Worm (Caenorhabditis elegans): ENCODE data around the gene F44E2.9.

Gene F44E2.9

ce11 chrIII:8866983-8867842 is 16.9 kb upstream of the F44E2.9 start:
- TF ChIP-seq fos-1 (tag; optimal IDR thresholded peaks at IDR 0.05), result no peak
- TF ChIP-seq ceh-9 (tag; optimal IDR thresholded peaks at IDR 0.05), result no peak
- peak; percentile 53 for TF ChIP-seq ceh-28 (tag; optimal IDR thresholded peaks at IDR 0.05)
- no peak for TF ChIP-seq zag-1 (tag; optimal IDR thresholded peaks at IDR 0.05)
- TF ChIP-seq mdl-1 (tag; optimal IDR thresholded peaks at IDR 0.05), result no peak
- TF ChIP-seq aly-2 (tag; optimal IDR thresholded peaks at IDR 0.05), result no peak
- TF ChIP-seq nhr-28 (tag; optimal IDR thresholded peaks at IDR 0.05), result no peak
- TF ChIP-seq lsy-12 (tag; optimal IDR thresholded peaks at IDR 0.05), result peak; percentile 20
- TF ChIP-seq jun-1 (tag; optimal IDR thresholded peaks at IDR 0.05), result peak; percentile 49
- TF ChIP-seq elt-1 (tag; optimal IDR thresholded peaks at IDR 0.05), result no peak
- TF ChIP-seq pha-4 (tag; optimal IDR thresholded peaks at IDR 0.05), result peak; percentile 42
- TF ChIP-seq nhr-25 (tag; optimal IDR thresholded peaks at IDR 0.05), result peak; percentile 69
- TF ChIP-seq elt-3 (tag; optimal IDR thresholded peaks at IDR 0.05), result no peak
- TF ChIP-seq egl-5 (tag; optimal IDR thresholded peaks at IDR 0.05), result peak; percentile 7
- no peak for TF ChIP-seq fkh-2 (tag; optimal IDR thresholded peaks at IDR 0.05)
- no peak for TF ChIP-seq skn-1 (tag; optimal IDR thresholded peaks at IDR 0.05)
- TF ChIP-seq lin-15B (tag; optimal IDR thresholded peaks at IDR 0.05), result no peak
- no peak for TF ChIP-seq ceh-82 (tag; optimal IDR thresholded peaks at IDR 0.05)
- no peak for TF ChIP-seq R02D3.7 (tag; optimal IDR thresholded peaks at IDR 0.05)
- no peak for TF ChIP-seq nhr-67 (tag; optimal IDR thresholded peaks at IDR 0.05)
- TF ChIP-seq hmg-11 (tag; optimal IDR thresholded peaks at IDR 0.05), result no peak
- no peak for TF ChIP-seq fkh-10 (GFP tag; optimal IDR thresholded peaks at IDR 0.05)
- TF ChIP-seq elt-2 (tag; optimal IDR thresholded peaks at IDR 0.05), result peak; percentile 50
- peak; percentile 30 for TF ChIP-seq pqm-1 (tag; optimal IDR thresholded peaks at IDR 0.05)
- TF ChIP-seq ama-1 (optimal IDR thresholded peaks at IDR 0.05), result peak; percentile 56
- no peak for TF ChIP-seq nhr-43 (tag; optimal IDR thresholded peaks at IDR 0.05; ENCODE audit: poor library complexity, severe bottlenecking)
- no peak for TF ChIP-seq tbx-2 (tag; optimal IDR thresholded peaks at IDR 0.05)
- TF ChIP-seq unc-62 (GFP tag; optimal IDR thresholded peaks at IDR 0.05), result no peak
- TF ChIP-seq egl-27 (tag; optimal IDR thresholded peaks at IDR 0.05), result no peak
- TF ChIP-seq nhr-12 (tag; optimal IDR thresholded peaks at IDR 0.05), result no peak
- no peak for TF ChIP-seq eor-1 (tag; optimal IDR thresholded peaks at IDR 0.05)
- no peak for TF ChIP-seq sea-2 (GFP tag; optimal IDR thresholded peaks at IDR 0.05)
- TF ChIP-seq nhr-11 (tag; optimal IDR thresholded peaks at IDR 0.05), result no peak
- TF ChIP-seq nhr-23 (tag; optimal IDR thresholded peaks at IDR 0.05), result peak; percentile 20
- TF ChIP-seq ztf-11 (tag; optimal IDR thresholded peaks at IDR 0.05), result no peak
- peak; percentile 2 for TF ChIP-seq lin-39 (tag; optimal IDR thresholded peaks at IDR 0.05)
- TF ChIP-seq nhr-76 (tag; optimal IDR thresholded peaks at IDR 0.05), result no peak
- no peak for TF ChIP-seq mml-1 (tag; optimal IDR thresholded peaks at IDR 0.05)
- no peak for TF ChIP-seq unc-39 (tag; optimal IDR thresholded peaks at IDR 0.05)
- TF ChIP-seq ceh-16 (tag; optimal IDR thresholded peaks at IDR 0.05), result no peak
- peak; percentile 40 for TF ChIP-seq nfya-1 (tag; optimal IDR thresholded peaks at IDR 0.05; ENCODE audit: insufficient read depth)
- no peak for TF ChIP-seq daf-12 (tag; optimal IDR thresholded peaks at IDR 0.05)
- no peak for TF ChIP-seq nhr-237 (tag; optimal IDR thresholded peaks at IDR 0.05)
- TF ChIP-seq nhr-77 (tag; optimal IDR thresholded peaks at IDR 0.05), result no peak
- no peak for TF ChIP-seq ZK546.5 (tag; optimal IDR thresholded peaks at IDR 0.05)

- no peak for TF ChIP-seq nhr-11 (tag; optimal IDR thresholded peaks at IDR 0.05)
Measured at ce11 chrIII:8866038-8866437, 15.7 kb upstream of the F44E2.9 start.

Measured in whole organism, L3 larva.